Fruit fly (Drosophila melanogaster) whole organism, embryonic: ENCODE data around the gene Etfb.

ENCODE experiments used
- Bdp1 ChIP-seq: fragments of 200-800 bp; sonication (Bioruptor generic); optimal IDR thresholded peaks from 3 replicates; lab custom pipeline; 2016; ENCODE audit warnings: missing biosample characterization, missing genetic modification characterization
- CG11085 ChIP-seq: fragments of 200-800 bp; sonication (Bioruptor generic); IDR thresholded peaks from 2 replicates; pipeline ENCODE4 v1.3.6; 2022; ENCODE audit warnings: missing biosample characterization, missing genetic modification characterization
- CG11398 ChIP-seq: fragments of 200-800 bp; sonication (Bioruptor generic); optimal IDR thresholded peaks from 2 replicates; lab custom pipeline; 2016; ENCODE audit warnings: missing biosample characterization, missing genetic modification characterization
- CG11456 ChIP-seq: fragments of 200-800 bp; sonication (Bioruptor generic); IDR thresholded peaks from 3 replicates; pipeline ENCODE4 v1.3.6; 2022; ENCODE audit warnings: missing biosample characterization, missing genetic modification characterization
- CG12299 ChIP-seq: fragments of 200-800 bp; sonication (Bioruptor generic); optimal IDR thresholded peaks from 2 replicates; lab custom pipeline; 2018; ENCODE audit warnings: missing biosample characterization, mild to moderate bottlenecking, missing genetic modification characterization
- CG12659 ChIP-seq: fragments of 200-800 bp; sonication (Bioruptor generic); optimal IDR thresholded peaks from 3 replicates; lab custom pipeline; 2017; ENCODE audit warnings: mild to moderate bottlenecking, missing biosample characterization, missing genetic modification reagents, missing genetic modification characterization
- CG12942 ChIP-seq: fragments of 200-800 bp; sonication (Bioruptor generic); optimal IDR thresholded peaks from 3 replicates; lab custom pipeline; 2016; ENCODE audit warnings: missing biosample characterization, missing genetic modification characterization
- CG14860 ChIP-seq: fragments of 200-800 bp; sonication (Bioruptor generic); IDR thresholded peaks from 3 replicates; pipeline ENCODE4 v1.3.6; 2022; ENCODE audit warnings: missing biosample characterization, missing genetic modification characterization; ENCODE audit not compliant: partially characterized antibody
- CG15073 ChIP-seq: fragments of 200-800 bp; sonication (Bioruptor generic); optimal IDR thresholded peaks from 2 replicates; lab custom pipeline; 2016; ENCODE audit warnings: missing biosample characterization, missing genetic modification characterization
- CG17568 ChIP-seq: fragments of 200-800 bp; sonication (Bioruptor generic); optimal IDR thresholded peaks from 2 replicates; lab custom pipeline; 2018; ENCODE audit warnings: missing biosample characterization, mild to moderate bottlenecking, missing genetic modification characterization, moderate library complexity
- CG31365 ChIP-seq: fragments of 200-800 bp; sonication (Bioruptor generic); optimal IDR thresholded peaks from 2 replicates; lab custom pipeline; 2018; ENCODE audit warnings: missing biosample characterization, mild to moderate bottlenecking, missing genetic modification characterization
- CG4282 ChIP-seq: fragments of 200-800 bp; sonication (Bioruptor generic); optimal IDR thresholded peaks from 2 replicates; lab custom pipeline; 2016; ENCODE audit warnings: missing biosample characterization, missing genetic modification characterization
- CG6791 ChIP-seq: fragments of 200-800 bp; sonication (Bioruptor generic); IDR thresholded peaks from 3 replicates; pipeline ENCODE4 v1.3.6; 2022; ENCODE audit warnings: missing biosample characterization, missing genetic modification characterization; ENCODE audit not compliant: partially characterized antibody
- CG6854 ChIP-seq: fragments of 200-800 bp; sonication (Bioruptor generic); optimal IDR thresholded peaks from 3 replicates; lab custom pipeline; 2017; ENCODE audit warnings: missing biosample characterization, mild to moderate bottlenecking, missing genetic modification characterization
- CG8290 ChIP-seq, 3 experiments: fragments of 200-800 bp; sonication (Bioruptor generic); optimal IDR thresholded peaks; 2 replicates each; lab custom pipeline; 2016 to 2019; ENCODE audit warnings: missing biosample characterization in 3 of 3, missing genetic modification characterization in 3 of 3, mild to moderate bottlenecking in 2 of 3, moderate library complexity in 1 of 3
- CG8944 ChIP-seq: fragments of 200-800 bp; sonication (Bioruptor generic); optimal IDR thresholded peaks from 3 replicates; lab custom pipeline; 2016; ENCODE audit warnings: missing biosample characterization, missing genetic modification characterization
- Camta ChIP-seq: fragments of 200-800 bp; sonication (Bioruptor generic); optimal IDR thresholded peaks from 2 replicates; lab custom pipeline; 2016; ENCODE audit warnings: missing biosample characterization, missing genetic modification characterization
- Dip2 ChIP-seq: fragments of 200-800 bp; sonication (Bioruptor generic); IDR thresholded peaks from 2 replicates; pipeline ENCODE4 v1.3.6; 2022; ENCODE audit warnings: missing biosample characterization, missing genetic modification characterization
- Doc3 ChIP-seq: fragments of 200-800 bp; sonication (Bioruptor generic); IDR thresholded peaks from 3 replicates; pipeline ENCODE4 v1.3.6; 2022; ENCODE audit warnings: missing biosample characterization, missing genetic modification characterization; ENCODE audit not compliant: partially characterized antibody
- Dref ChIP-seq: fragments of 200-800 bp; sonication (Bioruptor generic); IDR thresholded peaks from 2 replicates; pipeline ENCODE4 v1.3.6; 2022; ENCODE audit warnings: missing biosample characterization, missing genetic modification characterization
- ERR ChIP-seq: fragments of 200-800 bp; sonication (Bioruptor generic); optimal IDR thresholded peaks from 2 replicates; lab custom pipeline; 2016; ENCODE audit warnings: missing biosample characterization, missing genetic modification characterization
- Elba2 ChIP-seq: fragments of 200-800 bp; sonication (Bioruptor generic); optimal IDR thresholded peaks from 3 replicates; lab custom pipeline; 2016; ENCODE audit warnings: missing biosample characterization, missing genetic modification characterization
- H2.0 ChIP-seq: fragments of 200-800 bp; sonication (Bioruptor generic); IDR thresholded peaks from 2 replicates; pipeline ENCODE4 v1.3.6; 2022; ENCODE audit warnings: missing biosample characterization, missing genetic modification characterization
- HmgZ ChIP-seq: fragments of 200-800 bp; sonication (Bioruptor generic); optimal IDR thresholded peaks from 2 replicates; lab custom pipeline; 2018; ENCODE audit warnings: missing biosample characterization, mild to moderate bottlenecking, missing genetic modification characterization
- Lim3 ChIP-seq: fragments of 200-800 bp; sonication (Bioruptor generic); IDR thresholded peaks from 2 replicates; pipeline ENCODE4 v1.3.6; 2022; ENCODE audit warnings: missing biosample characterization, missing genetic modification characterization
- Myb ChIP-seq: fragments of 200-800 bp; sonication (Bioruptor generic); optimal IDR thresholded peaks from 2 replicates; lab custom pipeline; 2016; ENCODE audit warnings: missing biosample characterization, missing genetic modification characterization
- Nf-YB ChIP-seq: fragments of 200-800 bp; sonication (Bioruptor generic); optimal IDR thresholded peaks from 3 replicates; lab custom pipeline; 2019; ENCODE audit warnings: missing biosample characterization, mild to moderate bottlenecking, missing genetic modification characterization, moderate library complexity
- Nf-YC ChIP-seq: fragments of 200-800 bp; optimal IDR thresholded peaks from 3 replicates; lab custom pipeline; 2019; ENCODE audit warnings: missing biosample characterization, mild to moderate bottlenecking, missing genetic modification characterization, moderate library complexity
- Optix ChIP-seq: fragments of 200-800 bp; sonication (Bioruptor generic); IDR thresholded peaks from 3 replicates; pipeline ENCODE4 v1.3.6; 2022; ENCODE audit warnings: missing biosample characterization, missing genetic modification characterization
- Ptx1 ChIP-seq: fragments of 200-800 bp; sonication (Bioruptor generic); IDR thresholded peaks from 2 replicates; pipeline ENCODE4 v1.3.6; 2022; ENCODE audit warnings: missing biosample characterization, missing genetic modification characterization
- Rfx ChIP-seq: fragments of 200-800 bp; sonication (Bioruptor generic); IDR thresholded peaks from 2 replicates; pipeline ENCODE4 v1.3.6; 2022; ENCODE audit warnings: missing biosample characterization, missing genetic modification characterization
- Rx ChIP-seq: fragments of 200-800 bp; sonication (Bioruptor generic); IDR thresholded peaks from 2 replicates; pipeline ENCODE4 v1.3.6; 2022; ENCODE audit warnings: missing biosample characterization, missing genetic modification characterization
- Six4 ChIP-seq: fragments of 200-800 bp; sonication (Bioruptor generic); optimal IDR thresholded peaks from 2 replicates; lab custom pipeline; 2016; ENCODE audit warnings: missing biosample characterization, missing genetic modification characterization
- az2 ChIP-seq: fragments of 200-800 bp; sonication (Bioruptor generic); optimal IDR thresholded peaks from 3 replicates; lab custom pipeline; 2016; ENCODE audit warnings: missing biosample characterization, missing genetic modification characterization
- br ChIP-seq: fragments of >200 bp; optimal IDR thresholded peaks from 2 replicates; lab custom pipeline; 2017
- cwo ChIP-seq: fragments of 200-800 bp; sonication (Bioruptor generic); optimal IDR thresholded peaks from 3 replicates; lab custom pipeline; 2017; ENCODE audit warnings: missing biosample characterization, missing genetic modification characterization, mild to moderate bottlenecking, moderate library complexity, missing genetic modification reagents
- esg ChIP-seq: fragments of 200-800 bp; sonication (Bioruptor generic); conservative IDR thresholded peaks from 2 replicates; pipeline ENCODE4 v1.3.6; 2022; ENCODE audit warnings: missing biosample characterization, missing genetic modification characterization
- fd3F ChIP-seq: fragments of 200-800 bp; sonication (Bioruptor generic); optimal IDR thresholded peaks from 2 replicates; lab custom pipeline; 2018; ENCODE audit warnings: missing biosample characterization, mild to moderate bottlenecking, missing genetic modification characterization, moderate library complexity
- gem ChIP-seq: fragments of 200-800 bp; sonication (Bioruptor generic); optimal IDR thresholded peaks from 2 replicates; lab custom pipeline; 2019; ENCODE audit warnings: missing biosample characterization, mild to moderate bottlenecking, missing genetic modification characterization, moderate library complexity
- grau ChIP-seq: fragments of 200-800 bp; optimal IDR thresholded peaks from 3 replicates; lab custom pipeline; 2019; ENCODE audit warnings: missing biosample characterization, mild to moderate bottlenecking, missing genetic modification characterization, moderate library complexity
- kah ChIP-seq: fragments of 200-800 bp; sonication (Bioruptor generic); optimal IDR thresholded peaks from 2 replicates; lab custom pipeline; 2018; ENCODE audit warnings: missing biosample characterization, mild to moderate bottlenecking, missing genetic modification characterization
- oc ChIP-seq: fragments of 200-800 bp; sonication (Bioruptor generic); optimal IDR thresholded peaks from 2 replicates; lab custom pipeline; 2018; ENCODE audit warnings: missing biosample characterization, mild to moderate bottlenecking, missing genetic modification characterization, moderate library complexity
- org-1 ChIP-seq: fragments of 200-800 bp; sonication (Bioruptor generic); optimal IDR thresholded peaks from 2 replicates; lab custom pipeline; 2017; ENCODE audit warnings: missing biosample characterization, missing genetic modification characterization
- pb ChIP-seq: fragments of 200-800 bp; sonication (Bioruptor generic); optimal IDR thresholded peaks from 3 replicates; lab custom pipeline; 2016; ENCODE audit warnings: missing biosample characterization, missing genetic modification characterization
- phol ChIP-seq: fragments of 200-800 bp; sonication (Bioruptor generic); optimal IDR thresholded peaks from 3 replicates; lab custom pipeline; 2018; ENCODE audit warnings: missing biosample characterization, mild to moderate bottlenecking, missing genetic modification characterization, moderate library complexity
- run ChIP-seq: fragments of 200-800 bp; sonication (Bioruptor generic); optimal IDR thresholded peaks from 3 replicates; lab custom pipeline; 2018; ENCODE audit warnings: missing biosample characterization, mild to moderate bottlenecking, missing genetic modification characterization
- sd ChIP-seq: fragments of 200-800 bp; sonication (Bioruptor generic); optimal IDR thresholded peaks from 3 replicates; lab custom pipeline; 2018; ENCODE audit warnings: missing biosample characterization, mild to moderate bottlenecking, missing genetic modification characterization, moderate library complexity
- sisA ChIP-seq: fragments of 200-800 bp; sonication (Bioruptor generic); IDR thresholded peaks from 2 replicates; pipeline ENCODE4 v1.3.6; 2022; ENCODE audit warnings: missing biosample characterization, missing genetic modification characterization
- stc ChIP-seq: fragments of 200-800 bp; sonication (Bioruptor generic); IDR thresholded peaks from 2 replicates; pipeline ENCODE4 v1.3.6; 2022; ENCODE audit warnings: missing biosample characterization, missing genetic modification characterization
- vnd ChIP-seq: fragments of 200-800 bp; sonication (Bioruptor generic); IDR thresholded peaks from 3 replicates; pipeline ENCODE4 v1.3.6; 2022; ENCODE audit warnings: missing biosample characterization, missing genetic modification characterization; ENCODE audit not compliant: partially characterized antibody
- yki ChIP-seq: fragments of >200 bp; optimal IDR thresholded peaks from 3 replicates; lab custom pipeline; 2018

Etfb gene

dm6 chr3R:29758734-29759131 lies 44.0 kb downstream of the Etfb start:
- no peak for TF ChIP-seq Myb (GFP tag; lab: Kevin White, UChicago)
- no peak for TF ChIP-seq CG4282 (GFP tag; lab: Kevin White, UChicago)
- no peak for TF ChIP-seq Rfx (GFP tag; lab: Robert Waterston, UW)
- no peak for TF ChIP-seq CG12299 (tag; lab: Kevin White, UChicago)
- TF ChIP-seq vnd (GFP tag; lab: Robert Waterston, UW) = no peak
- TF ChIP-seq CG31365 (tag; lab: Kevin White, UChicago) = no peak
- TF ChIP-seq CG14860 (GFP tag; lab: Robert Waterston, UW) = no peak
- no peak for TF ChIP-seq Ptx1
- TF ChIP-seq grau (tag; lab: Kevin White, UChicago) = no peak
- TF ChIP-seq esg (GFP tag; lab: Robert Waterston, UW) = no peak
- TF ChIP-seq Six4 (GFP tag; lab: Kevin White, UChicago) = no peak
- TF ChIP-seq ERR (GFP tag; lab: Kevin White, UChicago) = no peak
- no peak for TF ChIP-seq phol (tag; lab: Kevin White, UChicago)
- no peak for TF ChIP-seq CG8290 (GFP tag; optimal IDR thresholded peaks at IDR 0.05; lab: Kevin White, UChicago)
- TF ChIP-seq CG8290 (tag; optimal IDR thresholded peaks at IDR 0.05; lab: Kevin White, UChicago) = no peak
- peak; percentile 52 for TF ChIP-seq sd (tag; lab: Kevin White, UChicago)
- TF ChIP-seq kah (GFP tag; lab: Kevin White, UChicago) = no peak
- no peak for TF ChIP-seq run (tag; lab: Kevin White, UChicago)
- TF ChIP-seq CG11398 (GFP tag; lab: Kevin White, UChicago) = no peak
- no peak for TF ChIP-seq org-1 (GFP tag; lab: Kevin White, UChicago)
- TF ChIP-seq Lim3 = no peak
- TF ChIP-seq pb (GFP tag; lab: Kevin White, UChicago) = no peak
- peak; percentile 69 for TF ChIP-seq Nf-YC (tag; lab: Kevin White, UChicago)
- no peak for TF ChIP-seq Elba2 (GFP tag; lab: Kevin White, UChicago)
- TF ChIP-seq CG8944 (GFP tag; lab: Kevin White, UChicago) = no peak
- peak; percentile 59 for TF ChIP-seq Nf-YB (GFP tag; lab: Kevin White, UChicago)
- no peak for TF ChIP-seq CG11085

- TF ChIP-seq sisA (GFP tag; lab: Robert Waterston, UW) (no peak), yki (lab: Kevin White, UChicago) (no peak), br (no peak), Rx (GFP tag; lab: Robert Waterston, UW) (no peak), CG15073 (GFP tag; lab: Kevin White, UChicago) (no peak), Bdp1 (GFP tag; lab: Kevin White, UChicago) (no peak), Dip2 (GFP tag; lab: Robert Waterston, UW) (no peak), CG12659 (GFP tag; lab: Kevin White, UChicago) (no peak), gem (peak; percentile 43), H2.0 (GFP tag; lab: Robert Waterston, UW) (0 out of 2 replicates have a peak, but pooled peaks have one; percentile 18), CG6791 (GFP tag; lab: Robert Waterston, UW) (no peak), CG12942 (GFP tag; lab: Kevin White, UChicago) (no peak), fd3F (no peak), Optix (GFP tag; lab: Robert Waterston, UW) (no peak), oc (no peak), cwo (GFP tag; lab: Kevin White, UChicago) (no peak), stc (GFP tag; lab: Robert Waterston, UW) (no peak), grau (tag; lab: Kevin White, UChicago) (no peak), CG11456 (GFP tag; lab: Robert Waterston, UW) (0 out of 3 replicates have a peak, but pooled peaks have one; percentile 17), Camta (GFP tag; lab: Kevin White, UChicago) (no peak), az2 (GFP tag; lab: Kevin White, UChicago) (no peak), Doc3 (no peak), Dref (GFP tag; lab: Robert Waterston, UW) (0 out of 2 replicates have a peak, but pooled peaks have one; percentile 18), CG6854 (no peak), HmgZ (tag; lab: Kevin White, UChicago) (no peak), CG17568 (GFP tag; lab: Kevin White, UChicago) (no peak)
Measured at dm6 chr3R:29758129-29758733, 44.5 kb downstream of the Etfb start.
